Worm (Caenorhabditis elegans): ENCODE results near the gene his-35.

Gene his-35

ce11 chrV:9544176-9544632, 884 bp downstream of the his-35 start, which contains the start of gene mdf-1 (continued):
- TF ChIP-seq F57C9.4 (tag; optimal IDR thresholded peaks at IDR 0.05) (no peak), nhr-120 (GFP tag; IDR thresholded peaks at IDR 0.05) (no peak), lsl-1 (GFP tag; optimal IDR thresholded peaks at IDR 0.05) (no peak), mel-28 (tag; optimal IDR thresholded peaks at IDR 0.05; ENCODE audit: borderline replicate concordance) (no peak), athp-1 (tag; optimal IDR thresholded peaks at IDR 0.05) (no peak), cebp-1 (GFP tag; IDR thresholded peaks at IDR 0.05) (no peak), cebp-1 (tag; optimal IDR thresholded peaks at IDR 0.05) (peak; percentile 65), bed-1 (GFP tag; IDR thresholded peaks at IDR 0.05) (no peak), C17E4.6 (GFP tag; IDR thresholded peaks at IDR 0.05) (no peak), egl-44 (GFP tag; IDR thresholded peaks at IDR 0.05) (no peak), D2030.7 (GFP tag; IDR thresholded peaks at IDR 0.05) (peak; percentile 17; the same call in 1 of the 2 replicates), hmg-20 (GFP tag; IDR thresholded peaks at IDR 0.05) (0 out of 2 replicates have a peak, but pooled peaks have one; percentile 4), T07F8.4 (tag; optimal IDR thresholded peaks at IDR 0.05) (no peak), madf-10 (tag; optimal IDR thresholded peaks at IDR 0.05) (peak; percentile 26), Y56A3A.18 (GFP tag; IDR thresholded peaks at IDR 0.05) (no peak), lag-1 (GFP tag; IDR thresholded peaks at IDR 0.05) (no peak), Y53G8AR.9 (GFP tag; conservative IDR thresholded peaks at IDR 0.05) (no peak), nhr-90 (tag; optimal IDR thresholded peaks at IDR 0.05) (no peak), hsf-1 (GFP tag; IDR thresholded peaks at IDR 0.05) (no peak), snpc-1.3 (tag; optimal IDR thresholded peaks at IDR 0.05; ENCODE audit: insufficient read depth) (no peak), B0261.1 (tag; optimal IDR thresholded peaks at IDR 0.05) (no peak), repo-1 (tag; optimal IDR thresholded peaks at IDR 0.05) (peak; percentile 57), F49E8.2 (tag; optimal IDR thresholded peaks at IDR 0.05; ENCODE audit: insufficient read depth) (no peak), madf-8 (GFP tag; conservative IDR thresholded peaks at IDR 0.05) (no peak), ztf-25 (GFP tag; IDR thresholded peaks at IDR 0.05) (no peak), B0336.3 (GFP tag; IDR thresholded peaks at IDR 0.05) (no peak; the same call in 1 of the 2 replicates), snpc-1.1 (tag; optimal IDR thresholded peaks at IDR 0.05; ENCODE audit: insufficient read depth) (no peak), C06A6.2 (GFP tag; conservative IDR thresholded peaks at IDR 0.05) (peak; percentile 63), lin-35 (GFP tag; optimal IDR thresholded peaks at IDR 0.05) (peak in 1 of 3 experiments; percentile 69), Y79H2A.3 (GFP tag; conservative IDR thresholded peaks at IDR 0.05) (no peak), lir-1 (GFP tag; conservative IDR thresholded peaks at IDR 0.05) (no peak), nhr-80 (tag; optimal IDR thresholded peaks at IDR 0.05) (peak; percentile 56), F52B5.7 (tag; optimal IDR thresholded peaks at IDR 0.05) (no peak), him-1 (tag; optimal IDR thresholded peaks at IDR 0.05) (no peak), B0035.1 (tag; optimal IDR thresholded peaks at IDR 0.05) (peak; percentile 10), attf-6 (GFP tag; IDR thresholded peaks at IDR 0.05) (no peak), attf-3 (GFP tag; conservative IDR thresholded peaks at IDR 0.05) (no peak), bed-2 (GFP tag; IDR thresholded peaks at IDR 0.05) (no peak), ztf-22 (GFP tag; optimal IDR thresholded peaks at IDR 0.05) (no peak), cebp-2 (GFP tag; IDR thresholded peaks at IDR 0.05) (no peak), let-607 (tag; optimal IDR thresholded peaks at IDR 0.05) (no peak), pha-4 (tag; optimal IDR thresholded peaks at IDR 0.05) (no peak), madf-3 (GFP tag; IDR thresholded peaks at IDR 0.05) (peak; percentile 69; the same call in 1 of the 2 replicates), ceh-58 (GFP tag; IDR thresholded peaks at IDR 0.05) (no peak), atf-7 (tag; optimal IDR thresholded peaks at IDR 0.05) (no peak), nfya-2 (GFP tag; IDR thresholded peaks at IDR 0.05) (no peak), xnd-1 (tag; optimal IDR thresholded peaks at IDR 0.05) (no peak), aptf-2 (GFP tag; conservative IDR thresholded peaks at IDR 0.05) (no peak), K11D2.4 (GFP tag; IDR thresholded peaks at IDR 0.05) (no peak)

All from whole organism, young adult.